Worm (Caenorhabditis elegans) whole organism, L2 larva: ENCODE results near the gene C24G6.8.

ENCODE experiments used
- ama-1 ChIP-seq: fragments of 150-350 bp; optimal IDR thresholded peaks from 2 replicates; lab custom pipeline; 2018; ENCODE audit warnings: inconsistent platforms
- elt-1 ChIP-seq: fragments of 150-350 bp; optimal IDR thresholded peaks from 2 replicates; lab custom pipeline; 2014; ENCODE audit warnings: missing biosample characterization, missing genetic modification characterization
- elt-3 ChIP-seq: sonication (generic microtip); optimal IDR thresholded peaks from 2 replicates; lab custom pipeline; 2017; ENCODE audit warnings: missing biosample characterization, missing genetic modification characterization
- lin-13 ChIP-seq: fragments of 150-350 bp; optimal IDR thresholded peaks from 2 replicates; lab custom pipeline; 2014; ENCODE audit warnings: missing biosample characterization, missing genetic modification reagents, missing genetic modification characterization
- lsy-2 ChIP-seq, 2 experiments: fragments of 150-350 bp in 1 of 2; sonication (generic microtip) in 1 of 2; optimal IDR thresholded peaks; 2 replicates each; lab custom pipeline; 2014 to 2017; ENCODE audit warnings: missing biosample characterization in 2 of 2, missing genetic modification characterization in 2 of 2
- mab-5 ChIP-seq: fragments of 150-350 bp; optimal IDR thresholded peaks from 2 replicates; lab custom pipeline; 2014; ENCODE audit warnings: missing biosample characterization, missing genetic modification characterization
- mdl-1 ChIP-seq, 2 experiments: fragments of 150-350 bp in 1 of 2; sonication (generic microtip) in 1 of 2; optimal IDR thresholded peaks; 2 replicates each; lab custom pipeline; 2017; ENCODE audit warnings: missing biosample characterization in 2 of 2, missing genetic modification characterization in 2 of 2
- nhr-25 ChIP-seq: fragments of 150-350 bp; sonication (generic microtip); optimal IDR thresholded peaks from 3 replicates; lab custom pipeline; 2014; ENCODE audit warnings: missing biosample characterization, missing genetic modification characterization
- nhr-77 ChIP-seq: fragments of 150-350 bp; optimal IDR thresholded peaks from 2 replicates; lab custom pipeline; 2014; ENCODE audit warnings: missing biosample characterization, missing genetic modification characterization
- peb-1 ChIP-seq: fragments of 150-350 bp; optimal IDR thresholded peaks from 2 replicates; lab custom pipeline; 2014; ENCODE audit warnings: missing biosample characterization, missing genetic modification characterization
- skn-1 ChIP-seq: sonication (generic microtip); optimal IDR thresholded peaks from 2 replicates; lab custom pipeline; 2017; ENCODE audit warnings: missing biosample characterization, missing genetic modification characterization
- snpc-4 ChIP-seq: fragments of 150-350 bp; optimal IDR thresholded peaks from 2 replicates; lab custom pipeline; 2014; ENCODE audit warnings: missing biosample characterization, missing genetic modification characterization
- unc-39 ChIP-seq: fragments of 150-350 bp; optimal IDR thresholded peaks from 2 replicates; lab custom pipeline; 2014; ENCODE audit warnings: missing biosample characterization, missing genetic modification characterization
- ztf-4 ChIP-seq: fragments of 150-350 bp; optimal IDR thresholded peaks from 2 replicates; lab custom pipeline; 2014; ENCODE audit warnings: missing biosample characterization, missing genetic modification characterization

ce11 chrV:5582860-5583259 lies 47.2 kb upstream of the C24G6.8 start:
- TF ChIP-seq unc-39 (tag; lab: Kevin White, UChicago) (no peak), snpc-4 (no peak), lin-13 (GFP tag; lab: Kevin White, UChicago) (peak; percentile 24), ztf-4 (tag; lab: Kevin White, UChicago) (peak; percentile 5), elt-3 (tag; lab: Kevin White, UChicago) (no peak), ama-1 (peak; percentile 66), mdl-1 (tag; optimal IDR thresholded peaks at IDR 0.05; lab: Kevin White, UChicago) (no peak), skn-1 (tag; lab: Kevin White, UChicago) (no peak), lsy-2 (tag; optimal IDR thresholded peaks at IDR 0.05; lab: Kevin White, UChicago) (peak in 1 of 2 experiments; percentile 9), nhr-77 (tag; lab: Kevin White, UChicago) (no peak), elt-1 (no peak), nhr-25 (no peak), peb-1 (no peak), mab-5 (tag; lab: Kevin White, UChicago) (peak; percentile 55)
